Worm (Caenorhabditis elegans) whole organism, early embryonic: ENCODE data around the gene F59E12.17.
A peak's percentile ranks its signal among the peaks of the same experiment; 100 is the strongest.

Source experiments
- F13C5.2 ChIP-seq: sonication (generic microtip); optimal IDR thresholded peaks from 2 replicates; lab custom pipeline; 2017; ENCODE audit warnings: mild to moderate bottlenecking, missing genetic modification characterization, inconsistent platforms, missing compliant biosample characterization
- aly-1 ChIP-seq: sonication (generic microtip); optimal IDR thresholded peaks from 2 replicates; lab custom pipeline; 2016; ENCODE audit warnings: missing genetic modification characterization, missing compliant biosample characterization
- ama-1 ChIP-seq: fragments of 150-350 bp; optimal IDR thresholded peaks from 2 replicates; lab custom pipeline; 2014
- ceh-13 ChIP-seq: fragments of 200-800 bp; sonication (Bioruptor generic); optimal IDR thresholded peaks from 2 replicates; lab custom pipeline; 2018; ENCODE audit warnings: mild to moderate bottlenecking, missing genetic modification characterization, missing compliant biosample characterization
- flt-1 ChIP-seq: fragments of 200-800 bp; sonication (Bioruptor generic); IDR thresholded peaks from 2 replicates; pipeline ENCODE4 v1.3.6; 2022; ENCODE audit warnings: missing genetic modification characterization, missing compliant biosample characterization
- pes-1 ChIP-seq: fragments of 200-800 bp; sonication (Bioruptor generic); IDR thresholded peaks from 2 replicates; pipeline ENCODE4 v1.3.6; 2022; ENCODE audit warnings: missing genetic modification reagents, missing genetic modification characterization, missing compliant biosample characterization

DNA sequence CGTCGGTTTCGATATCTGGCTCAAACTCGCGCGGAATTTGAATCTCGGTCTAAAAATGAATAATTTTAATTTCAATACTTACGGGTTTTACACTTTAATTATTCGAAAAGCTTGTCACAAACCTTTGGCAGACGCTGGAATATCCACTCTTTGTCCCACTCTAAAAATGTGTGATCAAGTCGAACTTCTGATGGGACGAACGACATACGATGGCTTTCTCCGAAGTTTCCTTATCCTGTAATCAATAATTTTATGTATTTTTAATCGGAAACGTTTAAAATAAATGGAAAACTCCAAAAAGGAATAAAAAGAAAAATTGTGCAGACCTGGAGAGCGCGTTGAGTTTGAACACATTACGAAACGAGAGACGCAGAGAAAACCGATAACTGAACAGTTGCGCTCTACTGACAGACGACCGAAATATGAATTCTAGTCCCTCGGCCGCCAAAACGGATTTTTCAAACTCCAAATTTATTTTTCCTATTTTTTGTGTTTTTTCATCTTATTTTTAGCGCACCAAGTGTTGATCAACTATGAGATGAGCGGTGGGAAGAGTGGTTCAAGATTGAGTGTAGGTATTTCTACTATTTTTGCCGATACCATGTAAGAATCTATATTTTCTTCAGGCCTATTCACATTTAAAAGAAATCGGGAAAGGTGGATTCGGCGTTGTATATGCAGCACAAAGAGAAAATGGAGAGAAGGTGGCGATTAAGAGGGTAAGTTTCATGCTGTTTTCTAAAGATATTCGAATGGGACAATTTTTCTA, at the start of gene F59E12.17, which contains the start of the genes sam-4 and zyg-1:
- TF ChIP-seq ama-1 (lab: Kevin White, UChicago), result no peak
- TF ChIP-seq pes-1 (GFP tag; lab: Robert Waterston, UW), result peak; percentile 59; the same call in 1 of the 2 replicates
- TF ChIP-seq flt-1 (GFP tag; lab: Robert Waterston, UW), result no peak
- TF ChIP-seq F13C5.2 (tag; lab: Kevin White, UChicago), result peak; percentile 16
- TF ChIP-seq aly-1 (tag; lab: Kevin White, UChicago), result no peak
- TF ChIP-seq ceh-13 (GFP tag; lab: Kevin White, UChicago), result no peak
